Worm (Caenorhabditis elegans) whole organism, mixed stage, embryonic: ENCODE results near the gene oac-6.

Experiments used
- blmp-1 ChIP-seq: fragments of 150-350 bp; optimal IDR thresholded peaks from 2 replicates; lab custom pipeline; 2014; ENCODE audit warnings: missing biosample characterization, missing genetic modification characterization
- elt-3 ChIP-seq: fragments of 150-350 bp; optimal IDR thresholded peaks from 2 replicates; lab custom pipeline; 2014; ENCODE audit warnings: missing biosample characterization, missing genetic modification characterization
- nhr-12 ChIP-seq: fragments of 150-350 bp; optimal IDR thresholded peaks from 2 replicates; lab custom pipeline; 2014; ENCODE audit warnings: missing biosample characterization, missing genetic modification characterization
- nhr-237 ChIP-seq: fragments of 150-350 bp; optimal IDR thresholded peaks from 2 replicates; lab custom pipeline; 2014; ENCODE audit warnings: missing biosample characterization, missing genetic modification characterization
- nhr-28 ChIP-seq: fragments of 150-350 bp; optimal IDR thresholded peaks from 2 replicates; lab custom pipeline; 2014; ENCODE audit warnings: missing biosample characterization, missing genetic modification characterization
- unc-39 ChIP-seq: fragments of 150-350 bp; optimal IDR thresholded peaks from 2 replicates; lab custom pipeline; 2014; ENCODE audit warnings: missing biosample characterization, missing genetic modification characterization

DNA sequence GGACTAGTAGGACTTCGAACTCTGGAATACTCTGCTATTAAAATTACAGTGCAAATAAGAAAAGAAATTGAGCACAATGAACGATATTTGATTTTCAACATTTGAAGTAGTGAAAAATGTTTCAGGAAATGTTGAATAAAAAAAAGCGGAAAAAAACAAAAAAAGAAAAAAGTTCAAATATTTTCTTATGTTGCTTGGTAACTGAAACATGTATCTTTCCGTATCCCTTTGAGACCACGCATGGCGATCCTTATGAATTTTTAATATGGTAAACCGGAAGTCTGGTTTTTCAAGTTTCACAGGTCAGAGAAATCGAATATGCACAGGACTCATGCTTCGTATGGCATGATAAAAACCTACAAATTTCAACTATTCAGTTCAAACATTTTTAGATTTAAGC is 14.9 kb upstream of the oac-6 start, which contains the start of gene F28G4.3:
- TF ChIP-seq unc-39 (tag; lab: Kevin White, UChicago): no peak
- no peak for TF ChIP-seq blmp-1
- no peak for TF ChIP-seq nhr-237 (tag; lab: Kevin White, UChicago)
- TF ChIP-seq elt-3 (tag; lab: Kevin White, UChicago): no peak
- no peak for TF ChIP-seq nhr-28 (tag; lab: Kevin White, UChicago)
- TF ChIP-seq nhr-12 (tag; lab: Kevin White, UChicago): no peak
